Fruit fly (Drosophila melanogaster): ENCODE data around the gene Nsf2.

Gene Nsf2

DNA sequence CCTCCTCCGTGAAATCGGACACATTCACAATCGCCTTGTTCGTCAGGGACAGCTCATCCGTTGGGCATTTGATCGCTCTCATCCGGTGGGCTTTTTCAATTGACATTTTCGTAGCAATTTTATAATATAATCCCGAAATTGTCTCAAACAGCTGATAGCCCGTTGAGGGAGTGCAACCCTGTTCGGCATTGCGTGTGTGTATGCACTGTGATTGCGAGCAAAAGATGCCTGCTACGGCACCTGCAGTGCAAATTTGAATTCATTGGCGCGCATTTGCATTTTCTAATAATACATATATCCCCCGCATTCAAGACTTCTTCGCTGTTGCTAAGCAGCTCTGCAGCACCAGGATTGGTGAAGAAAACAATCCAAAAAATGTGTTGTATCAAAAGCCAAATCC is at the start of gene Nsf2:
Nsf2 (minus strand) TSS at position 185 of the 400 bp plus-strand sequence.
- TF ChIP-seq CTCF (optimal IDR thresholded peaks at IDR 0.05) = peak in 1 of 2 experiments; percentile 46
- TF ChIP-seq CG8478 (optimal IDR thresholded peaks at IDR 0.05) = no peak

dm6 chr3R:13884929-13885328 is 47.1 kb upstream of the Nsf2 start:
- TF ChIP-seq CTCF (optimal IDR thresholded peaks at IDR 0.05) = no peak
- TF ChIP-seq CG8478 (optimal IDR thresholded peaks at IDR 0.05) = no peak

- TF ChIP-seq CTCF (optimal IDR thresholded peaks at IDR 0.05) (no peak), CG8478 (optimal IDR thresholded peaks at IDR 0.05) (no peak)
Measured at dm6 chr3R:13883388-13883787, 45.6 kb upstream of the Nsf2 start.

dm6 chr3R:13880872-13881271 is 43.1 kb upstream of the Nsf2 start:
- TF ChIP-seq CTCF (optimal IDR thresholded peaks at IDR 0.05) (no peak), CG8478 (optimal IDR thresholded peaks at IDR 0.05) (no peak)

- TF ChIP-seq CTCF (optimal IDR thresholded peaks at IDR 0.05) (no peak), CG8478 (optimal IDR thresholded peaks at IDR 0.05) (no peak)
Measured at dm6 chr3R:13879349-13879748, 41.6 kb upstream of the Nsf2 start.

DNA sequence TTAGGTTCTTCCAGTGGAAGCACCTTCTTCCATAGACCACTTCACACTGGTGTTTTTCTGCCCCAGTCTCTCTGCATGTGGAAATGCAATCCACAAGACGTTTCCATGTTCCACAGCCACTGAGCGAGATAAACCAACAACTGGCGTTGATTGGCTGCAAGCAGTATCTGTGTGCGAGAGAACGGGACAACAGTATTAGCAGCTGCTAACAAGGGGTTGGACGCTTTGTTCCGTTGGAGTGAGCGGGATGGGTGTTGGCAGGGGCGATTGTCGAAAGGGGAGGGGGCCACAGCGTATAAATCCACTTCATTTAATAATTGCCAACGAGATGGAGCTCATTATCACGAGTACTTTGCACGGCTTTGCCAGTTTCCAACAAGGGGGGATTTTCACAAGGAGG is 39.3 kb upstream of the Nsf2 start:
- TF ChIP-seq CG8478 (optimal IDR thresholded peaks at IDR 0.05) (no peak), CTCF (optimal IDR thresholded peaks at IDR 0.05) (peak in 1 of 2 experiments; percentile 10)

DNA sequence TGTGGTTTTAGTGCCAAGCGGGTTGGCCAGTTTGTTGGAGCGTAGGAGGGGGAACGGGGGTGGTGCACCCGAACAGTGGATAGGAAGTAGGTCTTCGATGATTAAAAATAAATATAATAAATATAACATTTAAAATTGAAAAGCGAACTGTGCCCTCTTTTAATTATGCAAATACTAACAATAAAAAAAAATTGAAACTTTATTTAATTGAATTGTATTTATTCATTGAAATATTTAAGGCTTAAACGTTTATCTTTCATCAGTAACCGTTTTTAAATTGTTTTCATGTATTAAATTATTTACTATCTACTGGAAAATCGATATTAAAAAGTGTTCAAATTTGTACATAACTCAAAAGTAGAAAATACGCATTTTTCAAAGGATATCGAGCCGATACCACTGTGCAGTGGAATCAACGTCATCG is 37.7 kb upstream of the Nsf2 start:
- TF ChIP-seq CTCF (optimal IDR thresholded peaks at IDR 0.05) (no peak), CG8478 (optimal IDR thresholded peaks at IDR 0.05) (no peak)

dm6 chr3R:13874866-13875417 is 37.2 kb upstream of the Nsf2 start, which contains the start of gene E5:
TSS of gene E5 (minus strand) at chr3R:13874916.
- TF ChIP-seq CTCF (optimal IDR thresholded peaks at IDR 0.05) (no peak), CG8478 (optimal IDR thresholded peaks at IDR 0.05) (no peak)

DNA sequence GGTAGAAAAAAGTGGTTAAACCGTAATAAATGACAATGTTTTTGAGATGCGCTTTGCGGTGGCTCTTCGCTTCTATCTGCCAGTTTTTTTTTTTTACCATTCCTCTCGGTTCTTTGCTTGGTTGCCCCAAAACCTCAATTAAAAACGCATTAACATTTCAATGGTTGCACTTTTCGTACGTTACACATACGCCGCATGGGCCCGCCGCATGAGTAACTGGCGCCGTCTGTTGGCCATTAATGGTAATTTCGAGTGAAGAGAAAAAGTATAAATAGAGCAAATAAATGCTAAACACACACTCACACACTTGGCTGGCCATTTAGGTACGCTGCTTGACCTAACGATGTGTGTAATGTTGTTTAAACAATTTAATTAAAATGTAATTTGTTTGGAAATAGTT is 34.4 kb upstream of the Nsf2 start:
- no peak for TF ChIP-seq CG8478 (optimal IDR thresholded peaks at IDR 0.05)
- TF ChIP-seq CTCF (optimal IDR thresholded peaks at IDR 0.05) = peak; percentile 64 to 70

- TF ChIP-seq CG8478 (optimal IDR thresholded peaks at IDR 0.05) (no peak), CTCF (optimal IDR thresholded peaks at IDR 0.05) (no peak)
Measured at dm6 chr3R:13861805-13862204, 24.0 kb upstream of the Nsf2 start.

DNA sequence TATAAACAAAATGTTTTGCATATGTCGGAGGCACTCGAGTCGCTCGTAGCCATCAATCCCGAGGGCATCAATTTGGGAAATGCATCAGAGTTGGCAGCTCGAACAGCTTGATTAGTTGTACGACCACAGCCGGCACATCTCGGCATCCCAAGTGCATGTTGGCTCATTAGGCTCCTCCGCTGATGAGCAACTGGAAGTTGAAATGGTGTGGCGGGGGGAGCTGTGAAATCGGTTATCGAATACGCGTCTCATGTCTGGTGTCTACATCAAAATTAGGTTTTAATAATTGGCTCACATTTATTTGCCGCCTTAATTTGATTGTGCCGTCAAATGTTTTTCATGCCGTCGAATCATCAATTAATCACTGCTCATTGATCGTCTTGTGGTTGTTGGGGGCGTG is 21.5 kb upstream of the Nsf2 start:
- TF ChIP-seq CG8478 (optimal IDR thresholded peaks at IDR 0.05) (no peak), CTCF (optimal IDR thresholded peaks at IDR 0.05) (no peak)

dm6 chr3R:13857339-13857738 is 19.5 kb upstream of the Nsf2 start:
- TF ChIP-seq CG8478 (optimal IDR thresholded peaks at IDR 0.05) (no peak), CTCF (optimal IDR thresholded peaks at IDR 0.05) (no peak)

- TF ChIP-seq CTCF (optimal IDR thresholded peaks at IDR 0.05) (no peak), CG8478 (optimal IDR thresholded peaks at IDR 0.05) (no peak)
Measured at dm6 chr3R:13855354-13855753, 17.6 kb upstream of the Nsf2 start, which contains the start of gene CG14362. TSS of gene CG14362 (minus strand) at chr3R:13855454.

DNA sequence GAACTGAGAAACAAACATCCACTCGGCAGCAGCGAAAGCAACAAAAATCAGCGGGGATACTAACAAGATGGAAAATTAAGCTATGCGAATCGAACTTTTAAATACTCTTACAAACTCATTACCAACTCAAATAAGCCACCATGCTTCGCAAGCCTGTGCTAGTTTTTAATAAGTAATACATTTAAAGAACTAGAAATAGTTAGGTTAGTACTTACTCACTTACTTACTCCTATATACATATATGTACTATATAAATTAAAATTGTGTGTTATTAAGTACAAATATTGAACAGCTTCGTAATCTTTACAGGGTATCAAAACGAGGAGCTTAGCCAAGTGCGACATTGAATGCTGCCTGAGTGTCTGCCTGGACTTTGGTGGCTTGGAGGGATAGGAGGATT is 13.2 kb upstream of the Nsf2 start:
- TF ChIP-seq CG8478 (optimal IDR thresholded peaks at IDR 0.05) (no peak), CTCF (optimal IDR thresholded peaks at IDR 0.05) (no peak)

dm6 chr3R:13849327-13849726 is 11.5 kb upstream of the Nsf2 start:
- TF ChIP-seq CG8478 (optimal IDR thresholded peaks at IDR 0.05) = no peak
- no peak for TF ChIP-seq CTCF (optimal IDR thresholded peaks at IDR 0.05)

dm6 chr3R:13848272-13848671 is 10.5 kb upstream of the Nsf2 start:
- TF ChIP-seq CTCF (optimal IDR thresholded peaks at IDR 0.05) (no peak), CG8478 (optimal IDR thresholded peaks at IDR 0.05) (no peak)

- TF ChIP-seq CG8478 (optimal IDR thresholded peaks at IDR 0.05) = no peak
- TF ChIP-seq CTCF (optimal IDR thresholded peaks at IDR 0.05) = no peak
Measured at dm6 chr3R:13847289-13847688, 9.5 kb upstream of the Nsf2 start.
